Worm (Caenorhabditis elegans) whole organism, L1 larva: Measurements from ENCODE around the gene grl-17.

Source experiments
- ces-1 ChIP-seq: fragments of 150-350 bp; optimal IDR thresholded peaks from 2 replicates; lab custom pipeline; 2014; ENCODE audit warnings: missing biosample characterization, missing genetic modification reagents, missing genetic modification characterization
- dpl-1 ChIP-seq, 3 experiments: fragments of 150-350 bp in 2 of 3; sonication (generic microtip) in 1 of 3; optimal IDR thresholded peaks; 2 replicates each; lab custom pipeline; 2014 to 2017; ENCODE audit warnings: missing biosample characterization in 3 of 3, missing genetic modification characterization in 3 of 3, missing genetic modification reagents in 3 of 3
- egl-27 ChIP-seq, 2 experiments: fragments of 150-350 bp in 1 of 2; sonication (generic microtip); optimal IDR thresholded peaks; 3 replicates each; lab custom pipeline; 2017 to 2018; ENCODE audit warnings: missing biosample characterization in 2 of 2, missing genetic modification characterization in 2 of 2, missing genetic modification reagents in 2 of 2
- lin-13 ChIP-seq: fragments of 150-350 bp; optimal IDR thresholded peaks from 2 replicates; lab custom pipeline; 2014; ENCODE audit warnings: missing biosample characterization, missing genetic modification reagents, missing genetic modification characterization
- mdl-1 ChIP-seq, 2 experiments: fragments of 150-350 bp; optimal IDR thresholded peaks; 2 replicates each; lab custom pipeline; 2014 to 2017; ENCODE audit warnings: missing biosample characterization in 2 of 2, missing genetic modification characterization in 2 of 2, inconsistent platforms in 1 of 2
- nhr-11 ChIP-seq: fragments of 150-350 bp; optimal IDR thresholded peaks from 2 replicates; lab custom pipeline; 2014; ENCODE audit warnings: missing biosample characterization, missing genetic modification characterization
- nhr-47 ChIP-seq: sonication (generic microtip); optimal IDR thresholded peaks from 2 replicates; lab custom pipeline; 2016; ENCODE audit warnings: mild to moderate bottlenecking, missing genetic modification characterization, moderate library complexity, missing compliant biosample characterization
- nhr-90 ChIP-seq: sonication (generic microtip); optimal IDR thresholded peaks from 2 replicates; lab custom pipeline; 2016; ENCODE audit warnings: mild to moderate bottlenecking, missing genetic modification characterization, missing compliant biosample characterization; ENCODE audit not compliant: poor library complexity
- rnt-1 ChIP-seq: sonication (generic microtip); optimal IDR thresholded peaks from 2 replicates; lab custom pipeline; 2016; ENCODE audit warnings: mild to moderate bottlenecking, missing genetic modification characterization, moderate library complexity, missing compliant biosample characterization

ce11 chrV:13587902-13588301 is 24.2 kb upstream of the grl-17 start, which contains the start of gene F53F4.17:
- no peak for TF ChIP-seq egl-27 (tag; optimal IDR thresholded peaks at IDR 0.05; lab: Kevin White, UChicago)
- no peak for TF ChIP-seq rnt-1 (tag; lab: Kevin White, UChicago)
- no peak for TF ChIP-seq nhr-47 (tag; lab: Kevin White, UChicago)
- TF ChIP-seq mdl-1 (tag; optimal IDR thresholded peaks at IDR 0.05; lab: Kevin White, UChicago): no peak
- TF ChIP-seq lin-13 (GFP tag; lab: Kevin White, UChicago): no peak
- no peak for TF ChIP-seq dpl-1 (GFP tag; optimal IDR thresholded peaks at IDR 0.05; lab: Kevin White, UChicago)
- no peak for TF ChIP-seq nhr-90 (tag; lab: Kevin White, UChicago)
- no peak for TF ChIP-seq nhr-11
- TF ChIP-seq ces-1 (GFP tag; lab: Kevin White, UChicago): no peak
